Worm (Caenorhabditis elegans) whole organism, L2 larva: ENCODE results near the gene H02F09.2.

ENCODE experiments used
- alr-1 ChIP-seq: fragments of 150-350 bp; optimal IDR thresholded peaks from 2 replicates; lab custom pipeline; 2014; ENCODE audit warnings: missing biosample characterization, missing genetic modification characterization
- ceh-16 ChIP-seq: fragments of 150-350 bp; optimal IDR thresholded peaks from 2 replicates; lab custom pipeline; 2014; ENCODE audit warnings: missing biosample characterization, missing genetic modification characterization
- egl-27 ChIP-seq: sonication (generic microtip); optimal IDR thresholded peaks from 3 replicates; lab custom pipeline; 2017; ENCODE audit warnings: missing biosample characterization, missing genetic modification reagents, missing genetic modification characterization
- gmeb-1 ChIP-seq: fragments of 150-350 bp; optimal IDR thresholded peaks from 2 replicates; lab custom pipeline; 2014; ENCODE audit warnings: missing biosample characterization, missing genetic modification characterization
- lin-13 ChIP-seq: fragments of 150-350 bp; optimal IDR thresholded peaks from 2 replicates; lab custom pipeline; 2014; ENCODE audit warnings: missing biosample characterization, missing genetic modification reagents, missing genetic modification characterization
- lin-39 ChIP-seq: fragments of 150-350 bp; optimal IDR thresholded peaks from 2 replicates; lab custom pipeline; 2014; ENCODE audit warnings: missing biosample characterization, missing genetic modification reagents, missing genetic modification characterization
- lsy-2 ChIP-seq, 2 experiments: fragments of 150-350 bp in 1 of 2; sonication (generic microtip) in 1 of 2; optimal IDR thresholded peaks; 2 replicates each; lab custom pipeline; 2014 to 2017; ENCODE audit warnings: missing biosample characterization in 2 of 2, missing genetic modification characterization in 2 of 2
- mab-5 ChIP-seq: fragments of 150-350 bp; optimal IDR thresholded peaks from 2 replicates; lab custom pipeline; 2014; ENCODE audit warnings: missing biosample characterization, missing genetic modification characterization
- nhr-10 ChIP-seq: sonication (generic microtip); optimal IDR thresholded peaks from 2 replicates; lab custom pipeline; 2017; ENCODE audit warnings: missing biosample characterization, missing genetic modification characterization
- nhr-237 ChIP-seq: fragments of 150-350 bp; optimal IDR thresholded peaks from 2 replicates; lab custom pipeline; 2014; ENCODE audit warnings: missing biosample characterization, missing genetic modification characterization
- nhr-6 ChIP-seq: fragments of 150-350 bp; optimal IDR thresholded peaks from 2 replicates; lab custom pipeline; 2014; ENCODE audit warnings: missing biosample characterization, missing genetic modification characterization
- nhr-77 ChIP-seq: fragments of 150-350 bp; optimal IDR thresholded peaks from 2 replicates; lab custom pipeline; 2014; ENCODE audit warnings: missing biosample characterization, missing genetic modification characterization
- skn-1 ChIP-seq: sonication (generic microtip); optimal IDR thresholded peaks from 2 replicates; lab custom pipeline; 2017; ENCODE audit warnings: missing biosample characterization, missing genetic modification characterization
- sma-3 ChIP-seq: sonication (generic microtip); optimal IDR thresholded peaks from 2 replicates; lab custom pipeline; 2016; ENCODE audit warnings: missing genetic modification reagents, missing genetic modification characterization, missing compliant biosample characterization
- unc-39 ChIP-seq: fragments of 150-350 bp; optimal IDR thresholded peaks from 2 replicates; lab custom pipeline; 2014; ENCODE audit warnings: missing biosample characterization, missing genetic modification characterization
- ztf-11 ChIP-seq: sonication (generic microtip); optimal IDR thresholded peaks from 2 replicates; lab custom pipeline; 2017; ENCODE audit warnings: missing biosample characterization, missing genetic modification characterization

Gene H02F09.2

DNA sequence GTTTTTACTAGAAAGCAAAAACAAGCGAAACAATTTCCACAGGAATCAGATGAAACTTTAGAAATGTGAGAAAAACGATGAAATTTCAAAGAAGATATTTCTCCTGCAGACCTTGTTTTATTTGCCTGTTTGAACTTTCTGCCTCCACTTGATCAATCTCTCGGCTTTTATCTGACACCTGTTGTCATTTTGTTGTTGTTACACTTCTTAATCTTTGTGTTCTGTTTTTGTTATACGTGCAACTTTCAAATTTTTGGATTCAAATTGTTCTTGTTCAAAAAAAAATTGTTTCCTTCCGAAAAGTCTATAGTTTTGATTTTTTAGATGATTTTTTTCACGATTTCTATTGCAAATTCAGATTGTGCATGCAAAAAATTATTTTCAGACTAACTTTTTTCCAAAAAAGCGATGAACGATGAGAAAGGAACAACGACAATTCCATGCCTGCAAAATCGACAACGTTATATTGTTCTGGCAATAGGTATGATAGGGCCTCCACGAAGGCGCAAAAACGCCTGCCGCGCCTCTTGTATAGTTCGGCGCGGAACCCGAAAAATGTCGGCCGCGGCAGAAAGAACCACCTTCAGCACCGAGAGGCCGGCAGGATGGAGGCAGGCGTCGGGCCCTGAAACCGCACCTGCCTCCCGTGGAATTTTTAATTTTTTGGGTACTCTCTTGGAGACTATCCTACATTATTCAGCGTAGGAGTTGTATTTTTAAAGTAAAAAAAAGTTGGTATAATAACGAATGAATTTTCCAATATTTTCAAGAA lies 48.8 kb downstream of the H02F09.2 start, which contains the start of gene H11E01.2:
TSS of gene H11E01.2 (plus strand) at position 380 of the 772 bp plus-strand sequence.
- no peak for TF ChIP-seq ztf-11 (tag; lab: Kevin White, UChicago)
- TF ChIP-seq egl-27 (tag; lab: Kevin White, UChicago), result no peak
- TF ChIP-seq skn-1, result no peak
- no peak for TF ChIP-seq nhr-237 (tag; lab: Kevin White, UChicago)
- no peak for TF ChIP-seq ceh-16
- no peak for TF ChIP-seq nhr-77 (tag; lab: Kevin White, UChicago)
- no peak for TF ChIP-seq nhr-10 (tag; lab: Kevin White, UChicago)
- no peak for TF ChIP-seq gmeb-1 (tag; lab: Kevin White, UChicago)
- TF ChIP-seq nhr-6 (tag; lab: Kevin White, UChicago), result no peak
- no peak for TF ChIP-seq unc-39 (tag; lab: Kevin White, UChicago)
- TF ChIP-seq lsy-2 (tag; optimal IDR thresholded peaks at IDR 0.05; lab: Kevin White, UChicago), result no peak
- TF ChIP-seq lin-13 (GFP tag; lab: Kevin White, UChicago), result no peak
- TF ChIP-seq sma-3 (GFP tag; lab: Kevin White, UChicago), result no peak
- TF ChIP-seq mab-5 (tag; lab: Kevin White, UChicago), result no peak

DNA sequence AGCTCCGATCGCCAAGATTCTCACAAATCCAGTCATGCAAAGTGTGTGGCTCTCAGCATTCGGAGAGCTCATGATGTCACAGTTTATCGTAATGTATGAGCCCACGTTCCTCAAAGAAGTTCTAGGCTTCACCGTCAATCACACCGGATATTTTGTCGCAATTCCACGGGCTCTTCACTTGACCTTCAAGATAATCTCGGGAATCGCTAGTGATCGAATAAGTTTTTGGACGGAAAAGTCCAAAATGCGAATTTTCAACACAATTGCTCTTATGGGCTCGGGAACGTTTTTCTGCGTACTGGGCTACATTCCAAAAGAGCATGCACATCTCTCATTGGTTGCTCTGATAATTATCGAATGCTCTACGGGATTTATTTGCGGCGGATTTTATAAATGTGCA lies 51.0 kb downstream of the H02F09.2 start:
- TF ChIP-seq lin-39 (tag; lab: Kevin White, UChicago), result no peak
- no peak for TF ChIP-seq alr-1 (tag; lab: Kevin White, UChicago)
